Worm (Caenorhabditis elegans): ENCODE data around the gene pik-1.
"Not testable (repeated sequence)": the region's sequence is repeated elsewhere in the genome, so short reads cannot be mapped to it uniquely, and the experiment has no call there.

The pik-1 gene

ce11 chrIV:13430137-13430536, 14.3 kb downstream of the pik-1 start:
- peak; percentile 65 for TF ChIP-seq snpc-4 (tag; optimal IDR thresholded peaks at IDR 0.05)

DNA sequence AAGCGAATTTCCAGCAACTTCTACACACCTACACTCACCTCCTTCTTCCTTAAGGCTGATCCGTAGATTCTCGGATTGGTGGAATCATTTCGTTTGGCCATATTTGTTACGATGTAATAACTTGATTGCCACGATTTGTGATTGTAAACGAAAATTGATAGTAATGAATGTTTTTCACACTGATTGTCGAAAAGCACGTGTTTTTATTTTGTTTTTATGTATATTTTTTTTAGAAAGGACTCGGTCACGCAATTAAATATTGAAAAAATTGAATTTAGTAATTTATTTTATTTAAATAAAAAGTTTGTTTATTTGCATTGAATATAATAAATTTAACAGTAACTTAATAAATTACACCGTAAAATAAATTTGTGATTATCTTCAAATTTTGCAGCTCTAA, 18.1 kb downstream of the pik-1 start, which contains the start of gene K09B11.5:
Gene K09B11.5 (minus strand): TSS at position 101 of the 400 bp plus-strand sequence.
- TF ChIP-seq nhr-28, elt-2, nhr-12 (tag; optimal IDR thresholded peaks at IDR 0.05): not testable (repeated sequence)

- TF ChIP-seq ceh-9 (tag; optimal IDR thresholded peaks at IDR 0.05) = no peak
- no peak for TF ChIP-seq hmg-11 (tag; optimal IDR thresholded peaks at IDR 0.05)
- TF ChIP-seq nhr-237 (tag; optimal IDR thresholded peaks at IDR 0.05) = no peak
- no peak for TF ChIP-seq nhr-43 (tag; optimal IDR thresholded peaks at IDR 0.05; ENCODE audit: poor library complexity, severe bottlenecking)
- no peak for TF ChIP-seq ztf-4 (tag; optimal IDR thresholded peaks at IDR 0.05)
- no peak for TF ChIP-seq nhr-12 (tag; optimal IDR thresholded peaks at IDR 0.05)
- no peak for TF ChIP-seq eor-1 (tag; optimal IDR thresholded peaks at IDR 0.05)
- TF ChIP-seq zag-1 (tag; optimal IDR thresholded peaks at IDR 0.05) = no peak
- no peak for TF ChIP-seq elt-1 (tag; optimal IDR thresholded peaks at IDR 0.05)
- TF ChIP-seq mdl-1 (tag; optimal IDR thresholded peaks at IDR 0.05) = no peak
- no peak for TF ChIP-seq nhr-25 (tag; optimal IDR thresholded peaks at IDR 0.05)
- TF ChIP-seq fkh-10 (GFP tag; optimal IDR thresholded peaks at IDR 0.05) = no peak
- no peak for TF ChIP-seq skn-1 (tag; optimal IDR thresholded peaks at IDR 0.05)
- TF ChIP-seq elt-3 (tag; optimal IDR thresholded peaks at IDR 0.05) = no peak
- TF ChIP-seq elt-2 (tag; optimal IDR thresholded peaks at IDR 0.05) = no peak
These were observed 29.4 kb downstream of the pik-1 start, which contains the start of gene mam-3 for ce11 chrIV:13445275-13445674. Gene mam-3 (minus strand): TSS chrIV:13445375.

ce11 chrIV:13450740-13451139, 34.9 kb downstream of the pik-1 start:
- TF ChIP-seq egl-27 (tag; optimal IDR thresholded peaks at IDR 0.05) (no peak), ceh-82 (tag; optimal IDR thresholded peaks at IDR 0.05) (no peak), skn-1 (tag; optimal IDR thresholded peaks at IDR 0.05) (no peak)

ce11 chrIV:13453509-13453908, 37.7 kb downstream of the pik-1 start:
- no peak for TF ChIP-seq jun-1 (tag; optimal IDR thresholded peaks at IDR 0.05)
- TF ChIP-seq lin-15B (tag; optimal IDR thresholded peaks at IDR 0.05) = peak; percentile 60
- TF ChIP-seq nfya-1 (tag; optimal IDR thresholded peaks at IDR 0.05; ENCODE audit: insufficient read depth) = peak; percentile 37
- peak; percentile 1 for TF ChIP-seq nhr-23 (tag; optimal IDR thresholded peaks at IDR 0.05)
- TF ChIP-seq nhr-28 (tag; optimal IDR thresholded peaks at IDR 0.05) = no peak
- peak; percentile 46 for TF ChIP-seq pha-4 (tag; optimal IDR thresholded peaks at IDR 0.05)
- TF ChIP-seq ZK546.5 (tag; optimal IDR thresholded peaks at IDR 0.05) = no peak

DNA sequence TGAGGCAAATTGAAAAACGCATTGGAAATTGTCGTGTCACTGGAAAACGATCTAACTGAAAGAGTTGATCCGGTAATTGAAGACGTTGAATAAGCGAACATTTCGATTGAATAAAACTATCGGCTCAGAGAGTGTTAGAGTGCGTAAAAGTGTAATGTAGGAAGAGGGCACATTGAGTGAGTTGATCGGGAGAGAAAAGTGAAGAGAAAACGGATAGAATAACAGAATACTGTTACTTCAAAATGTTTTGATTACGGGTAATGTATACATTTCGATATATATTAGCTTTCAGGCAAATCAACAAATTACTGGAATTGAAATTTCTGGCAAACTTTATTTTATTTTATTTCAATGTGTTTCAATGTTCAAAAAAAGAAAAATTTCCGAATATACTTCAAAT, 38.9 kb downstream of the pik-1 start, which contains the start of gene uso-1:
Gene uso-1 (minus strand): TSS at position 101 of the 400 bp plus-strand sequence.
- no peak for TF ChIP-seq daf-12 (tag; optimal IDR thresholded peaks at IDR 0.05)

- TF ChIP-seq fos-1, egl-27, nhr-77 (tag; optimal IDR thresholded peaks at IDR 0.05): not testable (repeated sequence)
These were observed 39.4 kb downstream of the pik-1 start, which contains the start of gene Y38H8A.7 for ce11 chrIV:13455200-13455599. Gene Y38H8A.7 (plus strand): TSS chrIV:13455500.

ce11 chrIV:13456893-13457292, 41.1 kb downstream of the pik-1 start:
- TF ChIP-seq snpc-4 (tag; optimal IDR thresholded peaks at IDR 0.05) = no peak
- TF ChIP-seq hmg-11 (tag; optimal IDR thresholded peaks at IDR 0.05) = no peak
- no peak for TF ChIP-seq eor-1 (tag; optimal IDR thresholded peaks at IDR 0.05)
- no peak for TF ChIP-seq ZK546.5 (tag; optimal IDR thresholded peaks at IDR 0.05)
- TF ChIP-seq zag-1 (tag; optimal IDR thresholded peaks at IDR 0.05) = no peak
- no peak for TF ChIP-seq pqm-1 (tag; optimal IDR thresholded peaks at IDR 0.05)
- no peak for TF ChIP-seq nhr-43 (tag; optimal IDR thresholded peaks at IDR 0.05; ENCODE audit: poor library complexity, severe bottlenecking)
- TF ChIP-seq lin-39 (tag; optimal IDR thresholded peaks at IDR 0.05) = no peak
- TF ChIP-seq jun-1 (tag; optimal IDR thresholded peaks at IDR 0.05) = no peak
- no peak for TF ChIP-seq skn-1 (tag; optimal IDR thresholded peaks at IDR 0.05)
- TF ChIP-seq nfya-1 (tag; optimal IDR thresholded peaks at IDR 0.05; ENCODE audit: insufficient read depth) = no peak
- no peak for TF ChIP-seq ceh-82 (tag; optimal IDR thresholded peaks at IDR 0.05)
- TF ChIP-seq ceh-9 (tag; optimal IDR thresholded peaks at IDR 0.05) = no peak
- no peak for TF ChIP-seq nhr-28 (tag; optimal IDR thresholded peaks at IDR 0.05)
- no peak for TF ChIP-seq nhr-76 (tag; optimal IDR thresholded peaks at IDR 0.05)
- no peak for TF ChIP-seq nhr-67 (tag; optimal IDR thresholded peaks at IDR 0.05)
- no peak for TF ChIP-seq nhr-23 (tag; optimal IDR thresholded peaks at IDR 0.05)
- no peak for TF ChIP-seq egl-5 (tag; optimal IDR thresholded peaks at IDR 0.05)
